Fruit fly (Drosophila melanogaster): ENCODE results near the gene CG33341.

DNA sequence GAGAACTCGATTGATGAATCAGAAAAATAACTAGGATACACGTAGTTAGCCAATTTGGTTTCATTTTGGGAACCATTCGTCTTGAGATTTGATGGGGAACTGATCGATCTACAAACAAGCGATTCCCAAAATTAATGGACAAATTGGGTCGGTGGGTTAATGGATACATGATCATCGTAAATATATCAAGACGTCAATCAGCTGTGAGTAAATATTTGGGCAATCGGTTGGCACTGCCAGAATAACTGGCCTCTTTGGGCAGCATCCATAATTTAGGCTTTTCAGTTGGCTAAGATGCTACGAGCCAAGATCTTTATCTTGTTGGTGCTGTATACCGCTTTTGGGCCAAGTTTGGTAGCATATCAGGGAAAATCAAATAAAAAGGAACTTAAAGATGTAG is at the start of gene CG33341, which contains the start of gene CG42812:
- TF ChIP-seq CG8478 (optimal IDR thresholded peaks at IDR 0.05) (no peak), CTCF (optimal IDR thresholded peaks at IDR 0.05) (no peak)

Measured in S2 (cell line).